Fruit fly (Drosophila melanogaster): ENCODE measurements around the gene CG5866.

- TF ChIP-seq Hr39 (GFP tag; optimal IDR thresholded peaks at IDR 0.05) (no peak), Hr38 (GFP tag; optimal IDR thresholded peaks at IDR 0.05) (no peak)
These were observed 18.8 kb downstream of the CG5866 start, which contains the start of gene CG44090 for dm6 chr3R:17434330-17434729.
